Fruit fly (Drosophila melanogaster) whole organism, prepupa: ENCODE results near the gene Tim8.

Source experiments
- CG11762 ChIP-seq: fragments of 200-800 bp; sonication (Bioruptor generic); optimal IDR thresholded peaks from 3 replicates; lab custom pipeline; 2016; ENCODE audit warnings: missing biosample characterization, missing genetic modification characterization; ENCODE audit not compliant: insufficient read depth
- CG16779 ChIP-seq: fragments of 200-800 bp; sonication (Bioruptor generic); optimal IDR thresholded peaks from 3 replicates; lab custom pipeline; 2017; ENCODE audit warnings: missing biosample characterization, mild to moderate bottlenecking, missing genetic modification characterization
- CG32006 ChIP-seq: fragments of 200-800 bp; sonication (Bioruptor generic); optimal IDR thresholded peaks from 3 replicates; lab custom pipeline; 2017; ENCODE audit warnings: missing biosample characterization, mild to moderate bottlenecking, missing genetic modification characterization
- CG3919 ChIP-seq: fragments of 200-800 bp; sonication (Bioruptor generic); optimal IDR thresholded peaks from 3 replicates; lab custom pipeline; 2016; ENCODE audit warnings: missing biosample characterization, missing genetic modification characterization
- Eip75B ChIP-seq: fragments of 200-800 bp; sonication (Bioruptor generic); optimal IDR thresholded peaks from 3 replicates; lab custom pipeline; 2016; ENCODE audit warnings: missing biosample characterization, missing genetic modification characterization
- Eip78C ChIP-seq: fragments of 200-800 bp; sonication (Bioruptor generic); peaks from one replicate; lab custom pipeline; 2016; ENCODE audit warnings: missing biosample characterization, missing genetic modification characterization
- Eip93F ChIP-seq: fragments of 200-800 bp; sonication (Bioruptor generic); optimal IDR thresholded peaks from 2 replicates; lab custom pipeline; 2016; ENCODE audit warnings: missing biosample characterization, mild to moderate bottlenecking, missing genetic modification characterization
- Lpt ChIP-seq: fragments of 200-800 bp; sonication (Bioruptor generic); optimal IDR thresholded peaks from 3 replicates; lab custom pipeline; 2016; ENCODE audit warnings: missing biosample characterization, missing genetic modification characterization
- acj6 ChIP-seq: fragments of 200-800 bp; sonication (Bioruptor generic); optimal IDR thresholded peaks from 3 replicates; lab custom pipeline; 2016; ENCODE audit warnings: missing biosample characterization, missing genetic modification characterization

dm6 chrX:11391364-11391915 is 23.2 kb downstream of the Tim8 start:
- TF ChIP-seq Lpt, result no peak
- no peak for TF ChIP-seq CG11762 (GFP tag; lab: Kevin White, UChicago)
- no peak for TF ChIP-seq Eip75B
- TF ChIP-seq acj6 (GFP tag; lab: Kevin White, UChicago), result no peak
- TF ChIP-seq CG16779 (tag; lab: Kevin White, UChicago), result no peak
- TF ChIP-seq CG32006, result no peak
- TF ChIP-seq Eip78C, result no peak
- TF ChIP-seq CG3919 (GFP tag; lab: Kevin White, UChicago), result no peak
- no peak for TF ChIP-seq Eip93F (GFP tag; lab: Kevin White, UChicago)
